Fruit fly (Drosophila melanogaster): ENCODE measurements around the gene twit.

twit gene

dm6 chr2L:20864764-20865265 is 12.4 kb downstream of the twit start, which contains the start of gene CG9338 (continued):
- TF ChIP-seq wor (GFP tag; IDR thresholded peaks at IDR 0.05) (peak; percentile 67), B-H2 (GFP tag; optimal IDR thresholded peaks at IDR 0.05) (peak; percentile 79), phol (tag; optimal IDR thresholded peaks at IDR 0.05) (peak; percentile 94), Ravus (GFP tag; IDR thresholded peaks at IDR 0.05) (peak; percentile 47; the same call in 1 of the 2 replicates), CG18476 (GFP tag; optimal IDR thresholded peaks at IDR 0.05) (peak; percentile 62), nmo (GFP tag; optimal IDR thresholded peaks at IDR 0.05) (peak; percentile 84), CG8359 (GFP tag; optimal IDR thresholded peaks at IDR 0.05; ENCODE audit: borderline replicate concordance) (peak; percentile 85), CG13296 (GFP tag; optimal IDR thresholded peaks at IDR 0.05) (peak; percentile 94), Atf6 (GFP tag; IDR thresholded peaks at IDR 0.05) (peak; percentile 81), CG3726 (GFP tag; IDR thresholded peaks at IDR 0.05) (peak; percentile 74; the same call in 1 of the 3 replicates), CG12769 (tag; optimal IDR thresholded peaks at IDR 0.05) (peak; percentile 76), stc (GFP tag; IDR thresholded peaks at IDR 0.05) (peak; percentile 95), CG7839 (tag; optimal IDR thresholded peaks at IDR 0.05) (peak; percentile 85), CG12219 (GFP tag; optimal IDR thresholded peaks at IDR 0.05) (peak; percentile 70), Max (GFP tag; optimal IDR thresholded peaks at IDR 0.05) (peak; percentile 72), CG17912 (GFP tag; optimal IDR thresholded peaks at IDR 0.05) (no peak), CG34376 (GFP tag; optimal IDR thresholded peaks at IDR 0.05) (peak; percentile 92), CG10565 (GFP tag; optimal IDR thresholded peaks at IDR 0.05) (peak; percentile 27), E2f1 (GFP tag; IDR thresholded peaks at IDR 0.05) (peak; percentile 91), CG17802 (tag; optimal IDR thresholded peaks at IDR 0.05) (peak; percentile 71), CG14860 (GFP tag; IDR thresholded peaks at IDR 0.05; ENCODE audit: partially characterized antibody) (peak; percentile 45; the same call in 1 of the 3 replicates), CG6765 (GFP tag; optimal IDR thresholded peaks at IDR 0.05) (peak; percentile 93), otp (GFP tag; IDR thresholded peaks at IDR 0.05) (no peak), Hr3 (GFP tag; optimal IDR thresholded peaks at IDR 0.05) (peak; percentile 73), inv (GFP tag; IDR thresholded peaks at IDR 0.05; ENCODE audit: partially characterized antibody) (peak; percentile 50; the same call in 1 of the 2 replicates), CG30403 (GFP tag; optimal IDR thresholded peaks at IDR 0.05) (peak; percentile 84), dpn (GFP tag; optimal IDR thresholded peaks at IDR 0.05) (peak; percentile 85 to 86), Dip3 (GFP tag; optimal IDR thresholded peaks at IDR 0.05) (peak; percentile 74), CG1233 (GFP tag; optimal IDR thresholded peaks at IDR 0.05) (peak; percentile 93), pan (optimal IDR thresholded peaks at IDR 0.05) (no peak), pan (GFP tag; optimal IDR thresholded peaks at IDR 0.05 in 1 of 2, IDR thresholded peaks at IDR 0.05 in 1 of 2) (peak in 1 of 2 experiments; percentile 92), CG11085 (GFP tag; IDR thresholded peaks at IDR 0.05) (peak; percentile 85), Lim3 (GFP tag; IDR thresholded peaks at IDR 0.05) (no peak), CoRest (tag; optimal IDR thresholded peaks at IDR 0.05) (peak; percentile 83), Ada2b (GFP tag; IDR thresholded peaks at IDR 0.05) (peak; percentile 72), CG8944 (GFP tag; optimal IDR thresholded peaks at IDR 0.05) (peak; percentile 75), CG8281 (tag; optimal IDR thresholded peaks at IDR 0.05) (peak; percentile 76), lbe (GFP tag; optimal IDR thresholded peaks at IDR 0.05) (peak; percentile 61), z (GFP tag; IDR thresholded peaks at IDR 0.05) (peak; percentile 96), BEAF-32 (GFP tag; optimal IDR thresholded peaks at IDR 0.05) (no peak), CG32767 (GFP tag; IDR thresholded peaks at IDR 0.05) (peak; percentile 81), run (tag; optimal IDR thresholded peaks at IDR 0.05) (peak; percentile 63), CG30020 (tag; optimal IDR thresholded peaks at IDR 0.05) (peak; percentile 24), scrt (GFP tag; optimal IDR thresholded peaks at IDR 0.05) (peak; percentile 94), tup (GFP tag; optimal IDR thresholded peaks at IDR 0.05) (no peak), bowl (GFP tag; IDR thresholded peaks at IDR 0.05) (peak; percentile 31; the same call in 1 of the 2 replicates), Spps (tag; optimal IDR thresholded peaks at IDR 0.05) (peak; percentile 85), schlank (tag; optimal IDR thresholded peaks at IDR 0.05) (peak; percentile 31), fru (optimal IDR thresholded peaks at IDR 0.05) (no peak), Meics (GFP tag; optimal IDR thresholded peaks at IDR 0.05) (peak; percentile 95)

Data from whole organism, embryonic.